Fruit fly (Drosophila melanogaster): ENCODE results near the gene CG33169.

The CG33169 gene

DNA sequence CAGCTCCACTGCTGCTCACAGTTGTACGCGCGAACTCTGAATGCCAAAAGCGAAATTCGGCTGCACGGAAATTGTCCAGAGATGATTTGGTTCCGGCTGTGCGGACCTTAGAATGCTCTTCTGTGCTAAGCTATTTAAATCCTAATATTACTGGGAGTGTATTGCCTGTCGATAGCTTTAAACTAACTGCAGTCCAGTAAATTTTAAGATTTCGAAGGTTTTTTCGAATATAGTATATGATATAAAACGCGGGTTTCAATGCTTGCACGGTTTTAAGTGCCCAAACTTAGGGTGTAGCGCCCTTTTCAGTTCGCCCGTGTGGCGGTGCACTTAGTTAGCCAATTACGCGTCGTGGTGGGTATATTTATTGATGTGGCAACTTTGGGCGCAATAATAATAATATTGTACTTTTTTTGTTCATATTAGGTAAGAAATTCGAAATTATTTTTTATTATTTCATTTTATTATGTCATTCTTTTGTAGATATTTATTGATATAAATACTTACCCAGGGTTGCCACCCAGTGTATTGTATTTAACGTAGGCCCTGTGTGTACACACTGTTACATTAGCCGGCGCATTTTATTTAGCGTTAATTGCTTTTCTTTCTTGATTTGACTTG lies 15.2 kb downstream of the CG33169 start, which contains the start of the genes Chro and Ssl1 (continued):
- TF ChIP-seq prd (optimal IDR thresholded peaks at IDR 0.05): no peak
- peak; percentile 100 for TF ChIP-seq prd (GFP tag; IDR thresholded peaks at IDR 0.05)
- peak; percentile 100 for TF ChIP-seq pb (GFP tag; optimal IDR thresholded peaks at IDR 0.05)
- peak; percentile 100 for TF ChIP-seq pum (GFP tag; optimal IDR thresholded peaks at IDR 0.05)
- TF ChIP-seq Lim3 (GFP tag; IDR thresholded peaks at IDR 0.05): peak; percentile 100
- TF ChIP-seq CG31365 (tag; optimal IDR thresholded peaks at IDR 0.05): peak; percentile 96
- peak; percentile 100 for TF ChIP-seq jigr1 (GFP tag; IDR thresholded peaks at IDR 0.05)
- no peak; the same call in 3 of the 4 replicates for TF ChIP-seq Dll (GFP tag; IDR thresholded peaks at IDR 0.05; ENCODE audit: partially characterized antibody)
- peak; percentile 100 for TF ChIP-seq CG9876 (GFP tag; optimal IDR thresholded peaks at IDR 0.05)
- TF ChIP-seq Dp (GFP tag; optimal IDR thresholded peaks at IDR 0.05): peak; percentile 59
- peak; percentile 100 for TF ChIP-seq lmd (GFP tag; IDR thresholded peaks at IDR 0.05)
- peak; percentile 100 for TF ChIP-seq sim (GFP tag; IDR thresholded peaks at IDR 0.05)
- peak; percentile 50 for TF ChIP-seq gfzf (GFP tag; optimal IDR thresholded peaks at IDR 0.05)
- peak; percentile 99 for TF ChIP-seq CG17568 (GFP tag; optimal IDR thresholded peaks at IDR 0.05)
- peak; percentile 99 for TF ChIP-seq CG3407 (GFP tag; optimal IDR thresholded peaks at IDR 0.05)
- TF ChIP-seq fd64A (GFP tag; optimal IDR thresholded peaks at IDR 0.05): peak; percentile 99
- TF ChIP-seq zfh1 (GFP tag; IDR thresholded peaks at IDR 0.05): peak; percentile 100
- peak; percentile 99 for TF ChIP-seq CG10543 (GFP tag; optimal IDR thresholded peaks at IDR 0.05)
- TF ChIP-seq Elba2 (GFP tag; optimal IDR thresholded peaks at IDR 0.05): peak; percentile 99
- 0 out of 3 replicates have a peak, but pooled peaks have one; percentile 23 for TF ChIP-seq CG14860 (GFP tag; IDR thresholded peaks at IDR 0.05; ENCODE audit: partially characterized antibody)
- TF ChIP-seq Dek (tag; optimal IDR thresholded peaks at IDR 0.05): peak; percentile 100
- peak; percentile 44; the same call in 1 of the 3 replicates for TF ChIP-seq CG16813 (GFP tag; IDR thresholded peaks at IDR 0.05; ENCODE audit: partially characterized antibody)
- peak; percentile 100 for TF ChIP-seq salm (tag; optimal IDR thresholded peaks at IDR 0.05)
- TF ChIP-seq aop (GFP tag; IDR thresholded peaks at IDR 0.05): peak; percentile 98
- peak; percentile 95 for TF ChIP-seq abd-A (tag; optimal IDR thresholded peaks at IDR 0.05)
- peak; percentile 99 for TF ChIP-seq gsb (GFP tag; IDR thresholded peaks at IDR 0.05)
- TF ChIP-seq yki (optimal IDR thresholded peaks at IDR 0.05): peak; percentile 40
- peak; percentile 100 for TF ChIP-seq vvl (GFP tag; IDR thresholded peaks at IDR 0.05)
- TF ChIP-seq row (GFP tag; IDR thresholded peaks at IDR 0.05): peak; percentile 100
- TF ChIP-seq tgo (GFP tag; IDR thresholded peaks at IDR 0.05): peak; percentile 100
- TF ChIP-seq CG7556 (GFP tag; optimal IDR thresholded peaks at IDR 0.05): peak; percentile 100
- TF ChIP-seq sr (GFP tag; IDR thresholded peaks at IDR 0.05): peak; percentile 99
- peak; percentile 100 for TF ChIP-seq al (GFP tag; IDR thresholded peaks at IDR 0.05)
- TF ChIP-seq D19B (GFP tag; optimal IDR thresholded peaks at IDR 0.05): peak; percentile 98
- TF ChIP-seq CG10274 (GFP tag; optimal IDR thresholded peaks at IDR 0.05): peak; percentile 100
- TF ChIP-seq dmrt11E (tag; optimal IDR thresholded peaks at IDR 0.05): peak; percentile 100
- TF ChIP-seq Trl (optimal IDR thresholded peaks at IDR 0.05): no peak
- peak; percentile 100 for TF ChIP-seq Trl (GFP tag; optimal IDR thresholded peaks at IDR 0.05)
- TF ChIP-seq ash1 (GFP tag; optimal IDR thresholded peaks at IDR 0.05): peak; percentile 98
- TF ChIP-seq sqz (GFP tag; optimal IDR thresholded peaks at IDR 0.05): peak; percentile 99
- peak; percentile 94 for TF ChIP-seq CG18011 (GFP tag; optimal IDR thresholded peaks at IDR 0.05)
- TF ChIP-seq H15 (GFP tag; IDR thresholded peaks at IDR 0.05): peak; percentile 100
- peak; percentile 100 for TF ChIP-seq Drgx (GFP tag; IDR thresholded peaks at IDR 0.05)
- peak; percentile 100 for TF ChIP-seq CG6813 (GFP tag; optimal IDR thresholded peaks at IDR 0.05)
- peak; percentile 100 for TF ChIP-seq Oaz (GFP tag; IDR thresholded peaks at IDR 0.05)
- peak; percentile 100 for TF ChIP-seq Ets65A (GFP tag)
- peak; percentile 98 to 100 for TF ChIP-seq eve (GFP tag; optimal IDR thresholded peaks at IDR 0.05)
- TF ChIP-seq tup (GFP tag; optimal IDR thresholded peaks at IDR 0.05): peak; percentile 100
- no peak for TF ChIP-seq fru (optimal IDR thresholded peaks at IDR 0.05)
- TF ChIP-seq CG4820 (GFP tag; optimal IDR thresholded peaks at IDR 0.05): peak; percentile 99
- peak; percentile 100 for TF ChIP-seq CG4854 (GFP tag; optimal IDR thresholded peaks at IDR 0.05)
